Worm (Caenorhabditis elegans): ENCODE data around the gene grd-5.

grd-5 gene

ce11 chrV:8637666-8638271, 18.9 kb downstream of the grd-5 start, which contains the start of the genes F28A12.10 and acd-4:
TSS of gene F28A12.10 (minus strand) at chrV:8637766.
TSS of gene acd-4 (plus strand) at chrV:8638221.
- TF ChIP-seq unc-62 (GFP tag; optimal IDR thresholded peaks at IDR 0.05): no peak

- TF ChIP-seq unc-62 (GFP tag; optimal IDR thresholded peaks at IDR 0.05): no peak
Observed at ce11 chrV:8641266-8641665, 22.4 kb downstream of the grd-5 start, which contains the start of gene F28A12.3. TSS of gene F28A12.3 (minus strand) at chrV:8641366.

ce11 chrV:8643093-8643492, 24.3 kb downstream of the grd-5 start, which contains the start of gene asp-13:
TSS of gene asp-13 (minus strand) at chrV:8643193.
- no peak for TF ChIP-seq unc-62 (GFP tag; optimal IDR thresholded peaks at IDR 0.05)

ce11 chrV:8648251-8648650, 29.4 kb downstream of the grd-5 start:
- TF ChIP-seq unc-62 (GFP tag; optimal IDR thresholded peaks at IDR 0.05): no peak

ce11 chrV:8650365-8650764, 31.5 kb downstream of the grd-5 start:
- TF ChIP-seq unc-62 (GFP tag; optimal IDR thresholded peaks at IDR 0.05): no peak

- TF ChIP-seq unc-62 (GFP tag; optimal IDR thresholded peaks at IDR 0.05): no peak
Observed at ce11 chrV:8651007-8651711, 32.3 kb downstream of the grd-5 start.

- no peak for TF ChIP-seq unc-62 (GFP tag; optimal IDR thresholded peaks at IDR 0.05)
Observed at ce11 chrV:8652177-8652576, 33.3 kb downstream of the grd-5 start.

ce11 chrV:8653080-8653821, 34.4 kb downstream of the grd-5 start:
- no peak for TF ChIP-seq unc-62 (GFP tag; optimal IDR thresholded peaks at IDR 0.05)

- no peak for TF ChIP-seq unc-62 (GFP tag; optimal IDR thresholded peaks at IDR 0.05)
Observed at ce11 chrV:8654460-8655419, 35.9 kb downstream of the grd-5 start.

- TF ChIP-seq unc-62 (GFP tag; optimal IDR thresholded peaks at IDR 0.05): no peak
Observed at ce11 chrV:8657911-8658310, 39.1 kb downstream of the grd-5 start.

ce11 chrV:8658577-8659362, 39.9 kb downstream of the grd-5 start:
- no peak for TF ChIP-seq unc-62 (GFP tag; optimal IDR thresholded peaks at IDR 0.05)

ce11 chrV:8660475-8660874, 41.6 kb downstream of the grd-5 start:
- TF ChIP-seq unc-62 (GFP tag; optimal IDR thresholded peaks at IDR 0.05): no peak

- no peak for TF ChIP-seq unc-62 (GFP tag; optimal IDR thresholded peaks at IDR 0.05)
Observed at ce11 chrV:8661241-8661954, 42.6 kb downstream of the grd-5 start.

All from whole organism, dauer.